Fruit fly (Drosophila melanogaster): ENCODE data around the gene Nlg1.

Nlg1 gene

dm6 chr3R:7739463-7739862 lies 81.4 kb downstream of the Nlg1 start, which contains the start of gene CG43254:
TSS of gene CG43254 (minus strand) at chr3R:7739563.
- TF ChIP-seq CG32772 (GFP tag; IDR thresholded peaks at IDR 0.05) (no peak), TFAM (GFP tag; optimal IDR thresholded peaks at IDR 0.05) (no peak), gem (tag; optimal IDR thresholded peaks at IDR 0.05) (no peak), CG8290 (GFP tag; optimal IDR thresholded peaks at IDR 0.05) (no peak), CG8290 (tag; optimal IDR thresholded peaks at IDR 0.05) (no peak), CG2120 (GFP tag; optimal IDR thresholded peaks at IDR 0.05) (no peak), CG15601 (tag; optimal IDR thresholded peaks at IDR 0.05) (no peak)

Data from whole organism, embryonic.